Fruit fly (Drosophila melanogaster): Measurements from ENCODE around the gene inaF-D.

inaF-D gene

DNA sequence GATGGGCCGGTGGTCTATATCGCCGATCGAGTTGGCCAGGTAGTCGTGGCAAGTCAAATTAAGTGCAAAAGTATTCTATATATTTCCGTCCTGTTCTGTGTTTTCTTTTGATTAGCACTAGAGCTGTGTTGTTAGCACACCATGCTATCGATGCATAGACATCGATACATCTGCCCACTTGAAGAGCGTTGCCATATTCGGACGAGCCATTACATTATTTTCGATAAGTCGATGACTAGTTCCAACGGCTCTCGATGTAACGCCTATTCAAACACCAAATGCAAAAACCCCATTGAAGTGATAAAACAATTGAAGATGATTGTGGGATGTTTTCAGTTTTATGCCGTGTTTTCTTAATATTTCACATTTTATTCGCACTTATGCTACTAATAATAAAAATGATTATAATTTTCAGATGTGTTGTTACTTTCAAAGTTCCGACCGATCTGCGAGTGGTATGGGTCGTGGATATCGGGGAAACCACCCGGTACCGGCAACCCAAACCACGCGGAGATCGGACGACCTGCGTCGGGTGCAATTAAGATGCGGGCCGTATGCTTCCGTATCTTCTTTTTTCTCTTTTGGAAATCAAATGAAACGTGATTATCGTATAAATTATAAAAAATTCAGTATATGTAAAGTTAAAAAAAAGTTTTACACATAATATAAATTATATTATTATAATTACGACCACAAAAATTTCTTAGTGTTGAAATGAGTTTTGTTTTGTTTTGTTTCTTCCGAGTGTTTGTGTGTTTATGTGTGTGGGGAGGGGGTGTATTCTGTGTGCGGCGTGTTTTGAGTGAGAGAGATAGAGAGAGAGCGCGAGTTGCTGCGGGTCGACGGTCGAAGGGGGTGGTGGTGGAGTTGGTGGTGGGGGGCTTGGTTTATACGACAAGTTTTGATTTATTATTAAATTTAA, 18.8 kb downstream of the inaF-D start, which contains the start of gene FucT6 (continued):
- TF ChIP-seq tna (GFP tag; IDR thresholded peaks at IDR 0.05; ENCODE audit: partially characterized antibody): peak; percentile 88
- peak; percentile 87 for TF ChIP-seq HLH4C (GFP tag; IDR thresholded peaks at IDR 0.05; ENCODE audit: partially characterized antibody)
- TF ChIP-seq D (optimal IDR thresholded peaks at IDR 0.05): no peak
- TF ChIP-seq D (GFP tag; optimal IDR thresholded peaks at IDR 0.05): no peak
- TF ChIP-seq bsh (GFP tag; optimal IDR thresholded peaks at IDR 0.05): peak in 1 of 2 experiments; percentile 33
- TF ChIP-seq CG7786 (GFP tag; optimal IDR thresholded peaks at IDR 0.05): no peak
- no peak for TF ChIP-seq nau (GFP tag; optimal IDR thresholded peaks at IDR 0.05)
- no peak for TF ChIP-seq Dip3 (GFP tag; optimal IDR thresholded peaks at IDR 0.05)
- TF ChIP-seq CG12236 (GFP tag; optimal IDR thresholded peaks at IDR 0.05): no peak
- TF ChIP-seq jumu (GFP tag; optimal IDR thresholded peaks at IDR 0.05): no peak
- peak; percentile 79 for TF ChIP-seq CG4617 (GFP tag; optimal IDR thresholded peaks at IDR 0.05; ENCODE audit: borderline replicate concordance)
- no peak for TF ChIP-seq ewg (GFP tag; optimal IDR thresholded peaks at IDR 0.05)
- TF ChIP-seq CG17802 (tag; optimal IDR thresholded peaks at IDR 0.05): no peak
- TF ChIP-seq CG30431 (GFP tag; optimal IDR thresholded peaks at IDR 0.05): no peak
- no peak for TF ChIP-seq Blimp-1 (GFP tag; optimal IDR thresholded peaks at IDR 0.05)
- no peak for TF ChIP-seq Mes4 (GFP tag; optimal IDR thresholded peaks at IDR 0.05)
- no peak for TF ChIP-seq Atf3 (GFP tag; optimal IDR thresholded peaks at IDR 0.05)
- TF ChIP-seq tin (GFP tag; optimal IDR thresholded peaks at IDR 0.05): no peak
- TF ChIP-seq Xrp1 (GFP tag; IDR thresholded peaks at IDR 0.05): no peak
- TF ChIP-seq CG12071 (GFP tag; optimal IDR thresholded peaks at IDR 0.05): no peak
- no peak for TF ChIP-seq CG32767 (GFP tag; IDR thresholded peaks at IDR 0.05)
- no peak for TF ChIP-seq Jarid2 (GFP tag; optimal IDR thresholded peaks at IDR 0.05)
- peak; percentile 17 for TF ChIP-seq PHDP (tag; optimal IDR thresholded peaks at IDR 0.05)
- TF ChIP-seq slbo (GFP tag; IDR thresholded peaks at IDR 0.05): no peak
- peak; percentile 85 for TF ChIP-seq unc-4 (GFP tag; IDR thresholded peaks at IDR 0.05; ENCODE audit: partially characterized antibody)
- TF ChIP-seq otp (GFP tag; IDR thresholded peaks at IDR 0.05): no peak
- no peak for TF ChIP-seq CG8359 (GFP tag; optimal IDR thresholded peaks at IDR 0.05; ENCODE audit: borderline replicate concordance)
- no peak for TF ChIP-seq CG11093 (GFP tag; IDR thresholded peaks at IDR 0.05)
- no peak for TF ChIP-seq twi (tag; optimal IDR thresholded peaks at IDR 0.05)
- TF ChIP-seq kay (GFP tag; optimal IDR thresholded peaks at IDR 0.05): no peak
- TF ChIP-seq Usf (GFP tag; optimal IDR thresholded peaks at IDR 0.05): no peak
- TF ChIP-seq bbx (GFP tag; IDR thresholded peaks at IDR 0.05; ENCODE audit: partially characterized antibody): peak; percentile 90
- peak; percentile 1 for TF ChIP-seq CG13424 (tag; optimal IDR thresholded peaks at IDR 0.05)
- TF ChIP-seq CG42726 (GFP tag; IDR thresholded peaks at IDR 0.05; ENCODE audit: partially characterized antibody): peak; percentile 81
- TF ChIP-seq Nf-YA (GFP tag; IDR thresholded peaks at IDR 0.05): no peak
- TF ChIP-seq CG32532 (GFP tag; IDR thresholded peaks at IDR 0.05): peak; percentile 52; the same call in 1 of the 2 replicates
- TF ChIP-seq Side (GFP tag; optimal IDR thresholded peaks at IDR 0.05): no peak
- no peak for TF ChIP-seq fd64A (GFP tag; optimal IDR thresholded peaks at IDR 0.05)
- TF ChIP-seq shn (GFP tag; optimal IDR thresholded peaks at IDR 0.05): no peak
- TF ChIP-seq run (tag; optimal IDR thresholded peaks at IDR 0.05): no peak
- TF ChIP-seq CG6689 (GFP tag; IDR thresholded peaks at IDR 0.05): no peak
- no peak for TF ChIP-seq Nf-YB (GFP tag; optimal IDR thresholded peaks at IDR 0.05)
- no peak for TF ChIP-seq p53 (GFP tag; optimal IDR thresholded peaks at IDR 0.05)
- no peak for TF ChIP-seq CG3726 (GFP tag; IDR thresholded peaks at IDR 0.05)
- TF ChIP-seq CG33557 (GFP tag; optimal IDR thresholded peaks at IDR 0.05): no peak
- no peak for TF ChIP-seq fd102C (GFP tag; optimal IDR thresholded peaks at IDR 0.05)
- TF ChIP-seq Sry-δ (GFP tag; optimal IDR thresholded peaks at IDR 0.05): peak; percentile 95
- no peak for TF ChIP-seq CG1233 (GFP tag; optimal IDR thresholded peaks at IDR 0.05)
- TF ChIP-seq CG7372 (GFP tag; IDR thresholded peaks at IDR 0.05): no peak

All from whole organism, embryonic.